Fruit fly (Drosophila melanogaster) whole organism, embryonic: Measurements from ENCODE around the gene w.
A peak's percentile ranks its signal among the peaks of the same experiment; 100 is the strongest.

Source experiments
- ATbp ChIP-seq: fragments of 200-800 bp; sonication (Bioruptor generic); optimal IDR thresholded peaks from 2 replicates; lab custom pipeline; 2017; ENCODE audit warnings: missing biosample characterization, mild to moderate bottlenecking, missing genetic modification characterization, missing genetic modification reagents
- B-H1 ChIP-seq: fragments of 200-800 bp; sonication (Bioruptor generic); IDR thresholded peaks from 3 replicates; pipeline ENCODE4 v1.3.6; 2022; ENCODE audit warnings: missing biosample characterization, missing genetic modification characterization
- B-H2 ChIP-seq: fragments of 200-800 bp; sonication (Bioruptor generic); optimal IDR thresholded peaks from 2 replicates; lab custom pipeline; 2018; ENCODE audit warnings: missing biosample characterization, mild to moderate bottlenecking, missing genetic modification characterization
- CG11247 ChIP-seq: fragments of 200-800 bp; sonication (Bioruptor generic); IDR thresholded peaks from 2 replicates; pipeline ENCODE4 v1.3.6; 2022; ENCODE audit warnings: missing biosample characterization, missing genetic modification characterization
- CG12155 ChIP-seq: fragments of 200-800 bp; sonication (Bioruptor generic); optimal IDR thresholded peaks from 3 replicates; lab custom pipeline; 2016; ENCODE audit warnings: missing biosample characterization, missing genetic modification characterization
- CG14014 ChIP-seq: fragments of 200-800 bp; sonication (Bioruptor generic); IDR thresholded peaks from 2 replicates; pipeline ENCODE4 v1.3.6; 2022; ENCODE audit warnings: missing biosample characterization, missing genetic modification characterization
- CG15269 ChIP-seq: fragments of 200-800 bp; sonication (Bioruptor generic); optimal IDR thresholded peaks from 2 replicates; lab custom pipeline; 2018; ENCODE audit warnings: missing biosample characterization, mild to moderate bottlenecking, missing genetic modification characterization, moderate library complexity
- CG17568 ChIP-seq: fragments of 200-800 bp; sonication (Bioruptor generic); optimal IDR thresholded peaks from 2 replicates; lab custom pipeline; 2018; ENCODE audit warnings: missing biosample characterization, mild to moderate bottlenecking, missing genetic modification characterization, moderate library complexity
- CG18262 ChIP-seq: fragments of 200-800 bp; optimal IDR thresholded peaks from 3 replicates; lab custom pipeline; 2019; ENCODE audit warnings: missing biosample characterization, mild to moderate bottlenecking, missing genetic modification characterization, moderate library complexity
- CG18476 ChIP-seq: fragments of 200-800 bp; sonication (Bioruptor generic); optimal IDR thresholded peaks from 2 replicates; lab custom pipeline; 2016; ENCODE audit warnings: missing biosample characterization, mild to moderate bottlenecking, missing genetic modification characterization
- CG2678 ChIP-seq: fragments of 200-800 bp; sonication (Bioruptor generic); optimal IDR thresholded peaks from 3 replicates; lab custom pipeline; 2019; ENCODE audit warnings: missing biosample characterization, mild to moderate bottlenecking, missing genetic modification characterization, moderate library complexity
- CG32532 ChIP-seq: fragments of 200-800 bp; sonication (Bioruptor generic); IDR thresholded peaks from 2 replicates; pipeline ENCODE4 v1.3.6; 2022; ENCODE audit warnings: missing biosample characterization, missing genetic modification characterization
- CG32767 ChIP-seq: fragments of 200-800 bp; sonication (Bioruptor generic); IDR thresholded peaks from 2 replicates; pipeline ENCODE4 v1.3.6; 2022; ENCODE audit warnings: missing biosample characterization, missing genetic modification characterization
- CG6791 ChIP-seq: fragments of 200-800 bp; sonication (Bioruptor generic); IDR thresholded peaks from 3 replicates; pipeline ENCODE4 v1.3.6; 2022; ENCODE audit warnings: missing biosample characterization, missing genetic modification characterization; ENCODE audit not compliant: partially characterized antibody
- CG8281 ChIP-seq: fragments of 200-800 bp; sonication (Bioruptor generic); optimal IDR thresholded peaks from 2 replicates; lab custom pipeline; 2018; ENCODE audit warnings: missing biosample characterization, mild to moderate bottlenecking, missing genetic modification characterization, moderate library complexity
- CG8359 ChIP-seq: fragments of 200-800 bp; sonication (Bioruptor generic); optimal IDR thresholded peaks from 2 replicates; lab custom pipeline; 2017; ENCODE audit warnings: missing biosample characterization, mild to moderate bottlenecking, missing genetic modification characterization, borderline replicate concordance
- CG8944 ChIP-seq: fragments of 200-800 bp; sonication (Bioruptor generic); optimal IDR thresholded peaks from 3 replicates; lab custom pipeline; 2016; ENCODE audit warnings: missing biosample characterization, missing genetic modification characterization
- CG9932 ChIP-seq: fragments of 200-800 bp; sonication (Bioruptor generic); IDR thresholded peaks from 2 replicates; pipeline ENCODE4 v1.3.6; 2022; ENCODE audit warnings: missing biosample characterization, missing genetic modification characterization
- CTCF ChIP-seq: fragments of 200-800 bp; sonication (Bioruptor generic); optimal IDR thresholded peaks from 2 replicates; lab custom pipeline; 2017; ENCODE audit warnings: missing biosample characterization, mild to moderate bottlenecking, missing genetic modification characterization, moderate library complexity
- CrebB ChIP-seq: fragments of 200-800 bp; sonication (Bioruptor generic); optimal IDR thresholded peaks from 3 replicates; lab custom pipeline; 2018; ENCODE audit warnings: missing biosample characterization, mild to moderate bottlenecking, missing genetic modification characterization
- Ets65A ChIP-seq: fragments of 200-800 bp; sonication (Bioruptor generic); peaks from one replicate; lab custom pipeline; 2016; ENCODE audit warnings: missing biosample characterization, missing genetic modification characterization
- Hr51 ChIP-seq, 2 experiments: fragments of 200-800 bp; sonication (Bioruptor generic); optimal IDR thresholded peaks; 2 replicates in 1 of 2; 3 replicates in 1 of 2; lab custom pipeline; 2016 to 2018; ENCODE audit warnings: missing biosample characterization in 2 of 2, missing genetic modification characterization in 2 of 2, mild to moderate bottlenecking in 1 of 2, moderate library complexity in 1 of 2
- Mad ChIP-seq: fragments of 200-800 bp; sonication (Bioruptor generic); optimal IDR thresholded peaks from 2 replicates; lab custom pipeline; 2016; ENCODE audit warnings: missing biosample characterization, missing genetic modification characterization
- Nf-YC ChIP-seq: fragments of 200-800 bp; optimal IDR thresholded peaks from 3 replicates; lab custom pipeline; 2019; ENCODE audit warnings: missing biosample characterization, mild to moderate bottlenecking, missing genetic modification characterization, moderate library complexity
- Optix ChIP-seq: fragments of 200-800 bp; sonication (Bioruptor generic); IDR thresholded peaks from 3 replicates; pipeline ENCODE4 v1.3.6; 2022; ENCODE audit warnings: missing biosample characterization, missing genetic modification characterization
- Usf ChIP-seq: fragments of 200-800 bp; sonication (Bioruptor generic); optimal IDR thresholded peaks from 2 replicates; lab custom pipeline; 2017; ENCODE audit warnings: missing genotype, missing biosample characterization, missing genetic modification characterization
- ase ChIP-seq: fragments of 200-800 bp; sonication (Bioruptor generic); IDR thresholded peaks from 3 replicates; pipeline ENCODE4 v1.3.6; 2022; ENCODE audit warnings: missing biosample characterization, missing genetic modification characterization
- bsh ChIP-seq, 2 experiments: fragments of 200-800 bp; sonication (Bioruptor generic); optimal IDR thresholded peaks; 2 replicates each; lab custom pipeline; 2017 to 2018; ENCODE audit warnings: mild to moderate bottlenecking in 2 of 2, missing biosample characterization in 2 of 2, missing genetic modification characterization in 2 of 2, moderate library complexity in 1 of 2
- cato ChIP-seq: fragments of 200-800 bp; sonication (Bioruptor generic); optimal IDR thresholded peaks from 2 replicates; lab custom pipeline; 2016; ENCODE audit warnings: missing biosample characterization, missing genetic modification characterization, borderline replicate concordance
- chinmo ChIP-seq: fragments of 200-800 bp; sonication (Bioruptor generic); IDR thresholded peaks from 4 replicates; pipeline ENCODE4 v1.3.6; 2022; ENCODE audit warnings: missing biosample characterization, missing genetic modification characterization; ENCODE audit not compliant: partially characterized antibody
- ci ChIP-seq: fragments of 200-800 bp; sonication (Bioruptor generic); IDR thresholded peaks from 3 replicates; pipeline ENCODE4 v1.3.6; 2022; ENCODE audit warnings: missing biosample characterization, missing genetic modification characterization
- dimm ChIP-seq: fragments of 200-800 bp; sonication (Bioruptor generic); IDR thresholded peaks from 2 replicates; pipeline ENCODE4 v1.3.6; 2022; ENCODE audit warnings: missing biosample characterization, missing genetic modification characterization
- dmrt11E ChIP-seq: fragments of 200-800 bp; sonication (Bioruptor generic); optimal IDR thresholded peaks from 3 replicates; lab custom pipeline; 2018; ENCODE audit warnings: missing biosample characterization, mild to moderate bottlenecking, missing genetic modification characterization, moderate library complexity
- ftz-f1 ChIP-seq: fragments of 200-800 bp; sonication (Bioruptor generic); optimal IDR thresholded peaks from 2 replicates; lab custom pipeline; 2016; ENCODE audit warnings: missing biosample characterization, missing genetic modification characterization
- gcm2 ChIP-seq: fragments of 200-800 bp; sonication (Bioruptor generic); optimal IDR thresholded peaks from 2 replicates; lab custom pipeline; 2016; ENCODE audit warnings: missing biosample characterization, missing genetic modification characterization
- grau ChIP-seq: fragments of 200-800 bp; optimal IDR thresholded peaks from 3 replicates; lab custom pipeline; 2019; ENCODE audit warnings: missing biosample characterization, mild to moderate bottlenecking, missing genetic modification characterization, moderate library complexity
- kni ChIP-seq: fragments of 200-800 bp; sonication (Bioruptor generic); optimal IDR thresholded peaks from 3 replicates; lab custom pipeline; 2017; ENCODE audit warnings: mild to moderate bottlenecking, missing biosample characterization, missing genetic modification reagents, missing genetic modification characterization
- lab ChIP-seq: fragments of 200-800 bp; sonication (Bioruptor generic); optimal IDR thresholded peaks from 3 replicates; lab custom pipeline; 2017; ENCODE audit warnings: missing biosample characterization, missing genetic modification characterization, mild to moderate bottlenecking, moderate library complexity, missing genetic modification reagents
- pan ChIP-seq, 4 experiments: fragments of >200 bp in 3 of 4; fragments of 200-800 bp in 1 of 4; sonication (Bioruptor generic) in 1 of 4; optimal IDR thresholded peaks in 3 of 4; IDR thresholded peaks in 1 of 4; 2 replicates each; pipeline versions ENCODE4 v1.3.6 to Lab custom; 2017 to 2022; ENCODE audit warnings: missing biosample characterization in 2 of 4, missing genetic modification characterization in 2 of 4, mixed read lengths in 1 of 4
- prd ChIP-seq, 3 experiments: fragments of >200 bp in 2 of 3; fragments of 200-800 bp in 1 of 3; sonication (Bioruptor generic) in 1 of 3; optimal IDR thresholded peaks in 2 of 3; IDR thresholded peaks in 1 of 3; 2 replicates in 2 of 3; 3 replicates in 1 of 3; pipeline versions ENCODE4 v1.3.6 to Lab custom; 2017 to 2022; ENCODE audit warnings: missing biosample characterization in 1 of 3, missing genetic modification characterization in 1 of 3
- row ChIP-seq: fragments of 200-800 bp; sonication (Bioruptor generic); IDR thresholded peaks from 3 replicates; pipeline ENCODE4 v1.3.6; 2022; ENCODE audit warnings: missing biosample characterization, missing genetic modification characterization
- sima ChIP-seq: fragments of 200-800 bp; sonication (Bioruptor generic); optimal IDR thresholded peaks from 2 replicates; lab custom pipeline; 2016; ENCODE audit warnings: missing biosample characterization, missing genetic modification characterization
- slp2 ChIP-seq: fragments of 200-800 bp; sonication (Bioruptor generic); optimal IDR thresholded peaks from 2 replicates; lab custom pipeline; 2016; ENCODE audit warnings: missing biosample characterization, missing genetic modification characterization
- so ChIP-seq: fragments of 200-800 bp; sonication (Bioruptor generic); IDR thresholded peaks from 3 replicates; pipeline ENCODE4 v1.3.6; 2022; ENCODE audit warnings: missing biosample characterization, missing genetic modification characterization
- sob ChIP-seq: fragments of 200-800 bp; sonication (Bioruptor generic); IDR thresholded peaks from 2 replicates; pipeline ENCODE4 v1.3.6; 2022; ENCODE audit warnings: missing biosample characterization, missing genetic modification characterization
- sr ChIP-seq: fragments of 200-800 bp; sonication (Bioruptor generic); IDR thresholded peaks from 3 replicates; pipeline ENCODE4 v1.3.6; 2022; ENCODE audit warnings: missing biosample characterization, missing genetic modification characterization
- usp ChIP-seq: fragments of >200 bp; optimal IDR thresholded peaks from 2 replicates; lab custom pipeline; 2017; ENCODE audit warnings: missing biosample characterization, missing genetic modification characterization

The w gene

DNA sequence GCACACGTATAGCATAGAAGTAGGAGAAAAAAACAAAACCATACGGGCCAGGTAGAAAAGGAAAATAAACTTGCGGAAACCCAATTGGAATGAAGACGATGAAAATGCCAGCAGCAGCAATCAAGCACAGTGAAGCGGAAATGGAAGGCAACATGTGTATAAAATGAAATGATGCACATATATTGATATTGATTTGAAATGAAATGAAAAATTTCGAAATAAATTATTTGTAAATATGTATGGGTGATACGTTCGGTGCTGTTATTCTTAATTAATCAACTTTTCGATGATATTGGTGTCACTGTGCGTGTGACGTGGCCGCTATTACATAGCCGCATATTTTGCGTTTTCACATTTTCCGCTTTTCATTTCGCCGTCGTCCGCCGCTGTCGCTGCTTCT is 16.8 kb upstream of the w start (continued):
- no peak for TF ChIP-seq pan (optimal IDR thresholded peaks at IDR 0.05; lab: Kevin White, UChicago)
- TF ChIP-seq pan (GFP tag; optimal IDR thresholded peaks at IDR 0.05 in 1 of 2, IDR thresholded peaks at IDR 0.05 in 1 of 2), result peak in 1 of 2 experiments; percentile 47
- no peak for TF ChIP-seq CG8359 (GFP tag; lab: Kevin White, UChicago)
- TF ChIP-seq CG12155 (GFP tag; lab: Kevin White, UChicago), result no peak
- TF ChIP-seq gcm2 (GFP tag; lab: Kevin White, UChicago), result no peak
- no peak for TF ChIP-seq Mad (GFP tag; lab: Kevin White, UChicago)
- TF ChIP-seq Optix (GFP tag; lab: Robert Waterston, UW), result 0 out of 3 replicates have a peak, but pooled peaks have one; percentile 37
- TF ChIP-seq CG2678, result peak; percentile 10
- peak; percentile 11 for TF ChIP-seq lab (GFP tag; lab: Kevin White, UChicago)
- TF ChIP-seq bsh (GFP tag; optimal IDR thresholded peaks at IDR 0.05; lab: Kevin White, UChicago), result peak in 1 of 2 experiments; percentile 26
- no peak for TF ChIP-seq kni
- TF ChIP-seq B-H2 (GFP tag; lab: Kevin White, UChicago), result no peak
- TF ChIP-seq usp (GFP tag; lab: Kevin White, UChicago), result no peak
- TF ChIP-seq CG17568, result no peak
- TF ChIP-seq ci (GFP tag; lab: Robert Waterston, UW), result peak; percentile 48; the same call in 1 of the 3 replicates
- TF ChIP-seq sima (GFP tag; lab: Kevin White, UChicago), result no peak
- TF ChIP-seq ase (GFP tag; lab: Robert Waterston, UW), result no peak
- no peak for TF ChIP-seq prd (optimal IDR thresholded peaks at IDR 0.05; lab: Kevin White, UChicago)
- peak; percentile 39; the same call in 1 of the 3 replicates for TF ChIP-seq prd (GFP tag; IDR thresholded peaks at IDR 0.05; lab: Robert Waterston, UW)
- TF ChIP-seq cato (GFP tag; lab: Kevin White, UChicago), result no peak
- 0 out of 2 replicates have a peak, but pooled peaks have one; percentile 21 for TF ChIP-seq CG14014 (GFP tag; lab: Robert Waterston, UW)
- peak; percentile 24 for TF ChIP-seq CG15269 (tag; lab: Kevin White, UChicago)
- no peak for TF ChIP-seq CrebB
- peak; percentile 35; the same call in 1 of the 2 replicates for TF ChIP-seq CG32532 (GFP tag; lab: Robert Waterston, UW)
- TF ChIP-seq grau (tag; lab: Kevin White, UChicago), result peak; percentile 21
- peak; percentile 52 for TF ChIP-seq row (GFP tag; lab: Robert Waterston, UW)
- peak; percentile 2 for TF ChIP-seq ATbp (GFP tag; lab: Kevin White, UChicago)
- TF ChIP-seq Hr51 (GFP tag; optimal IDR thresholded peaks at IDR 0.05; lab: Kevin White, UChicago), result peak in 1 of 2 experiments; percentile 49

DNA sequence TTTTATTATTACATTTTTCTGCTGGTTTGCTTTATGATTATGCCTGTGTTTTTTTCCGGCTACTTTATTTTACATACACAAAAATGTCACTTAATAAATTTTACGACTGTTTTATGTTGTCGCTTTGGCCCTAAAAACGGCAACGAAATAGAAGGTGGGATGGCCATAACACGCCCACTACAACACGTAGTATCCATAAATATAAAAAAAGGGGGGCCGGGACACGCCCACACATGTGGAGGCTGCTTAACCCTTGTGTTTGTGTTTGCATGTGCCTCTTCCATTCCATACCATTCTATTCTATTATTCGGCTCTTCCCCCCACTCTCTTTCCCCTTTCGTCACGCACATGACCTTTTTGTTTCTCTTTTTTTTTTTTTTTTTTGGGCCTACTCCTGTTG is 15.4 kb upstream of the w start:
- TF ChIP-seq sr (GFP tag; lab: Robert Waterston, UW) (peak; percentile 92), CG32767 (GFP tag; lab: Robert Waterston, UW) (no peak)

DNA sequence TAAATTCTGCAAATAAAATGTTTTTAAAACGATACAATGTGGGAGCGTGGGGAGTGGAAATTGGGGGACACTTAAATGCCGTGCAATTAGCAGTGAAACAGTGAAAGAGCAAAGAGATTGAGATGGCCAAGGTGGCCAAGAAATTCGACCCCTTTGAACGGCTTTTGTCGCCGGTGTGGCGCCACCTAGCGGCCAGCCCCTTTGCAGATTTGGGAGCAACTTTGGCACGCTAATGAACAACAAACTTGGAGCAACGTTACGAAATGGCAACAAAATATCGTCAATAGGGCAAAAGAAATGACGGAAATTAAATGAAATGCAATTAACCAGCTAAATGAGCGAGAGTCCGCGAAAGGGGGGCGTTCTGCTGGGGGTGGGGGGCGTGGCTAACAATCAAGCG is 14.8 kb upstream of the w start:
- no peak for TF ChIP-seq CG18476 (GFP tag; lab: Kevin White, UChicago)
- TF ChIP-seq B-H1 (GFP tag; lab: Robert Waterston, UW), result no peak
- TF ChIP-seq CTCF (GFP tag; lab: Kevin White, UChicago), result peak; percentile 64
- TF ChIP-seq so (GFP tag; lab: Robert Waterston, UW), result no peak
- peak; percentile 51 for TF ChIP-seq Ets65A (GFP tag; lab: Kevin White, UChicago)

DNA sequence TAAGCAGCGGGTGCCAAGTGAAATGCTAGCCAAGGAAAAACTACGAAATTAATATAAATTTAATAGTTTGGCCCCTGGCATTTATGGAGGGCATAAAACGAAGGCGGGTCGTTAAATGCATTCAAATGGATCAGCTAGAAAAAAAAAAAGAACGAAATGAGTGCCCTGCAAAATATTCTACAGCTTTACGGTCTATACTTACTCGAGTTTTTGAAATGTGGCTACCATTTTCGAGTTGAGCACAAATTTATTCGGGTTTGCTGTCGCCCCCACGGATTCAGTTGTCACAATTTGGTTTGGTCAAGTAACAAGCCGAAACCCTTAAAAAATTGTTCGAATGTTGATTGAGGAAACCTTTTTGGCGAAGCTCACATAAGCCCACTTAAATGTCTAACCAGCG is 13.3 kb upstream of the w start, which contains the start of gene CG12498:
Gene CG12498 (plus strand): TSS at position 301 of the 400 bp plus-strand sequence.
- TF ChIP-seq chinmo, result no peak
- TF ChIP-seq CG6791 (GFP tag; lab: Robert Waterston, UW), result no peak
- no peak for TF ChIP-seq CG8944
- no peak for TF ChIP-seq dmrt11E (tag; lab: Kevin White, UChicago)
- no peak for TF ChIP-seq CG18262
- no peak for TF ChIP-seq Nf-YC (tag; lab: Kevin White, UChicago)
- no peak for TF ChIP-seq Usf (GFP tag; lab: Kevin White, UChicago)
- no peak for TF ChIP-seq CG9932 (GFP tag; lab: Robert Waterston, UW)
- TF ChIP-seq slp2, result no peak
- no peak for TF ChIP-seq CG11247 (GFP tag; lab: Robert Waterston, UW)
- TF ChIP-seq ftz-f1 (GFP tag; lab: Kevin White, UChicago), result no peak
- no peak for TF ChIP-seq dimm (GFP tag; lab: Robert Waterston, UW)
- no peak for TF ChIP-seq CG8281 (tag; lab: Kevin White, UChicago)
- no peak for TF ChIP-seq sob (GFP tag; lab: Robert Waterston, UW)
